Worm (Caenorhabditis elegans): ENCODE measurements around the gene F40G12.6.
"Not testable (repeated sequence)": the region's sequence is repeated elsewhere in the genome, so short reads cannot be mapped to it uniquely, and the experiment has no call there.

ce11 chrV:14306771-14307170 is 33.9 kb upstream of the F40G12.6 start, which contains the start of gene spig-4:
- not testable (repeated sequence) for TF ChIP-seq him-1, W03F9.2, dao-5 (tag; optimal IDR thresholded peaks at IDR 0.05)

Data from whole organism, L4/young adult.